Worm (Caenorhabditis elegans) whole organism, late embryonic: Measurements from ENCODE around the gene C16B8.3.

Experiments
- F13H6.1 ChIP-seq: sonication (generic microtip); optimal IDR thresholded peaks from 2 replicates; lab custom pipeline; 2016; ENCODE audit warnings: missing genetic modification characterization, missing compliant biosample characterization
- K02D7.2 ChIP-seq: sonication (generic microtip); optimal IDR thresholded peaks from 2 replicates; lab custom pipeline; 2017; ENCODE audit warnings: mild to moderate bottlenecking, missing genetic modification characterization, missing compliant biosample characterization
- K09A11.1 ChIP-seq: sonication (generic microtip); optimal IDR thresholded peaks from 2 replicates; lab custom pipeline; 2017; ENCODE audit warnings: antibody characterized with exemption, mild to moderate bottlenecking, missing genetic modification characterization, missing compliant biosample characterization; ENCODE audit not compliant: insufficient read depth
- T23F11.4 ChIP-seq: fragments of 200-800 bp; sonication (Bioruptor generic); optimal IDR thresholded peaks from 2 replicates; lab custom pipeline; 2018; ENCODE audit warnings: mild to moderate bottlenecking, missing genetic modification characterization, missing compliant biosample characterization
- ahr-1 ChIP-seq: sonication (generic microtip); optimal IDR thresholded peaks from 2 replicates; lab custom pipeline; 2016; ENCODE audit warnings: missing genetic modification characterization, missing compliant biosample characterization
- ceh-14 ChIP-seq: sonication (generic microtip); optimal IDR thresholded peaks from 2 replicates; lab custom pipeline; 2016; ENCODE audit warnings: missing genotype, missing genetic modification characterization, missing compliant biosample characterization
- ceh-22 ChIP-seq: sonication (generic microtip); optimal IDR thresholded peaks from 2 replicates; lab custom pipeline; 2017; ENCODE audit warnings: missing biosample characterization, missing genetic modification characterization
- ceh-31 ChIP-seq: sonication (generic microtip); optimal IDR thresholded peaks from 2 replicates; lab custom pipeline; 2016; ENCODE audit warnings: missing genetic modification characterization, missing compliant biosample characterization
- ceh-48 ChIP-seq: sonication (generic microtip); optimal IDR thresholded peaks from 2 replicates; lab custom pipeline; 2016; ENCODE audit warnings: missing genetic modification characterization, inconsistent platforms, missing compliant biosample characterization
- ets-4 ChIP-seq: sonication (generic microtip); optimal IDR thresholded peaks from 2 replicates; lab custom pipeline; 2016; ENCODE audit warnings: missing genetic modification characterization, missing compliant biosample characterization
- hlh-6 ChIP-seq: sonication (generic microtip); optimal IDR thresholded peaks from 2 replicates; lab custom pipeline; 2016; ENCODE audit warnings: missing genotype, missing genetic modification characterization, missing compliant biosample characterization
- nhr-232 ChIP-seq: sonication (generic microtip); optimal IDR thresholded peaks from 2 replicates; lab custom pipeline; 2016; ENCODE audit warnings: missing genetic modification characterization, missing compliant biosample characterization
- odd-2 ChIP-seq: sonication (generic microtip); optimal IDR thresholded peaks from 2 replicates; lab custom pipeline; 2017; ENCODE audit warnings: antibody characterized with exemption, mild to moderate bottlenecking, missing genetic modification characterization, missing compliant biosample characterization
- pax-1 ChIP-seq: fragments of 150-350 bp; optimal IDR thresholded peaks from 2 replicates; lab custom pipeline; 2014; ENCODE audit warnings: missing biosample characterization, missing genetic modification characterization
- pha-4 ChIP-seq: fragments of 150-350 bp; optimal IDR thresholded peaks from 2 replicates; lab custom pipeline; 2018; ENCODE audit warnings: missing biosample characterization, missing genetic modification reagents, missing genetic modification characterization
- ref-2 ChIP-seq: sonication (generic microtip); optimal IDR thresholded peaks from 2 replicates; lab custom pipeline; 2016; ENCODE audit warnings: missing genetic modification characterization, missing compliant biosample characterization
- rnt-1 ChIP-seq: sonication (generic microtip); optimal IDR thresholded peaks from 2 replicates; lab custom pipeline; 2016; ENCODE audit warnings: missing genetic modification characterization, missing compliant biosample characterization
- sdc-2 ChIP-seq: sonication (generic microtip); optimal IDR thresholded peaks from 2 replicates; lab custom pipeline; 2016; ENCODE audit warnings: missing genotype, missing genetic modification characterization, missing compliant biosample characterization
- sox-4 ChIP-seq: sonication (generic microtip); optimal IDR thresholded peaks from 2 replicates; lab custom pipeline; 2017; ENCODE audit warnings: mild to moderate bottlenecking, missing genetic modification characterization, inconsistent platforms, missing compliant biosample characterization
- tbx-2 ChIP-seq: sonication (generic microtip); optimal IDR thresholded peaks from 2 replicates; lab custom pipeline; 2016; ENCODE audit warnings: missing genetic modification characterization, missing compliant biosample characterization
- unc-42 ChIP-seq: sonication (generic microtip); optimal IDR thresholded peaks from 2 replicates; lab custom pipeline; 2016; ENCODE audit warnings: missing genotype, missing genetic modification characterization, missing compliant biosample characterization
- unc-55 ChIP-seq: sonication (generic microtip); optimal IDR thresholded peaks from 2 replicates; lab custom pipeline; 2017; ENCODE audit warnings: missing biosample characterization, missing genetic modification reagents, missing genetic modification characterization
- unc-86 ChIP-seq: sonication (generic microtip); optimal IDR thresholded peaks from 2 replicates; lab custom pipeline; 2016; ENCODE audit warnings: missing genetic modification characterization, missing compliant biosample characterization

The C16B8.3 gene

ce11 chrX:3920747-3921146, 47.7 kb downstream of the C16B8.3 start:
- TF ChIP-seq ceh-14 (tag; lab: Kevin White, UChicago) = no peak
- TF ChIP-seq tbx-2 (tag; lab: Kevin White, UChicago) = no peak
- TF ChIP-seq ahr-1 = no peak
- no peak for TF ChIP-seq unc-42 (tag; lab: Kevin White, UChicago)
- no peak for TF ChIP-seq ceh-48 (tag; lab: Kevin White, UChicago)
- no peak for TF ChIP-seq sox-4 (tag; lab: Kevin White, UChicago)
- no peak for TF ChIP-seq nhr-232 (tag; lab: Kevin White, UChicago)

ce11 chrX:3920101-3920500, 48.3 kb downstream of the C16B8.3 start, which contains the start of gene T22B2.2:
TSS of gene T22B2.2 (plus strand) at chrX:3920401.
- TF ChIP-seq ref-2 (tag; lab: Kevin White, UChicago) = no peak

- TF ChIP-seq K02D7.2 (no peak), ets-4 (tag; lab: Kevin White, UChicago) (no peak), pha-4 (tag; lab: Kevin White, UChicago) (no peak), ref-2 (tag; lab: Kevin White, UChicago) (no peak), sdc-2 (no peak), ceh-22 (tag; lab: Kevin White, UChicago) (no peak), unc-55 (GFP tag; lab: Kevin White, UChicago) (no peak), ceh-14 (tag; lab: Kevin White, UChicago) (no peak), F13H6.1 (tag; lab: Kevin White, UChicago) (no peak), odd-2 (tag; lab: Kevin White, UChicago) (no peak), pax-1 (tag; lab: Kevin White, UChicago) (no peak), sox-4 (tag; lab: Kevin White, UChicago) (no peak), unc-86 (no peak), K09A11.1 (tag; lab: Kevin White, UChicago) (no peak), rnt-1 (tag; lab: Kevin White, UChicago) (no peak), T23F11.4 (GFP tag; lab: Kevin White, UChicago) (no peak), hlh-6 (no peak)
- TF ChIP-seq, all 69 proteins: peak for 0
These were observed 48.7 kb downstream of the C16B8.3 start for ce11 chrX:3919689-3920088.

- no peak for TF ChIP-seq unc-55 (GFP tag; lab: Kevin White, UChicago)
- TF ChIP-seq sdc-2 = peak; percentile 64
- TF ChIP-seq ceh-31 (tag; lab: Kevin White, UChicago) = no peak
- TF ChIP-seq, all 69 proteins: peak for 1
These were observed 50.3 kb downstream of the C16B8.3 start for ce11 chrX:3918182-3918581.
